Worm (Caenorhabditis elegans) whole organism, L3 larva: ENCODE data around the gene ZK822.1.

Source experiments
- R02D3.7 ChIP-seq: fragments of 150-350 bp; optimal IDR thresholded peaks from 2 replicates; lab custom pipeline; 2014; ENCODE audit warnings: missing biosample characterization, missing genetic modification characterization
- ZK546.5 ChIP-seq: sonication (generic microtip); optimal IDR thresholded peaks from 2 replicates; lab custom pipeline; 2017; ENCODE audit warnings: missing biosample characterization, missing genetic modification characterization
- ama-1 ChIP-seq: fragments of 150-350 bp; optimal IDR thresholded peaks from 2 replicates; lab custom pipeline; 2018
- ceh-16 ChIP-seq: sonication (generic microtip); optimal IDR thresholded peaks from 2 replicates; lab custom pipeline; 2017; ENCODE audit warnings: missing biosample characterization, missing genetic modification characterization
- ceh-28 ChIP-seq: fragments of 150-350 bp; optimal IDR thresholded peaks from 2 replicates; lab custom pipeline; 2014; ENCODE audit warnings: missing biosample characterization, missing genetic modification reagents, missing genetic modification characterization
- daf-12 ChIP-seq: fragments of 150-350 bp; optimal IDR thresholded peaks from 2 replicates; lab custom pipeline; 2014; ENCODE audit warnings: missing biosample characterization, missing genetic modification reagents, missing genetic modification characterization
- egl-5 ChIP-seq: fragments of 150-350 bp; optimal IDR thresholded peaks from 2 replicates; lab custom pipeline; 2017; ENCODE audit warnings: missing biosample characterization, missing genetic modification reagents, missing genetic modification characterization, inconsistent platforms
- elt-1 ChIP-seq: fragments of 150-350 bp; optimal IDR thresholded peaks from 2 replicates; lab custom pipeline; 2014; ENCODE audit warnings: missing biosample characterization, missing genetic modification characterization
- elt-2 ChIP-seq: sonication (generic microtip); optimal IDR thresholded peaks from 2 replicates; lab custom pipeline; 2016; ENCODE audit warnings: missing genetic modification reagents, mild to moderate bottlenecking, missing genetic modification characterization, missing compliant biosample characterization
- elt-3 ChIP-seq, 3 experiments: fragments of 150-350 bp in 1 of 3; sonication (generic microtip) in 2 of 3; optimal IDR thresholded peaks; 2 replicates in 2 of 3; 4 replicates in 1 of 3; lab custom pipeline; 2014 to 2017; ENCODE audit warnings: missing biosample characterization in 3 of 3, missing genetic modification characterization in 3 of 3
- eor-1 ChIP-seq, 2 experiments: fragments of 150-350 bp; optimal IDR thresholded peaks; 2 replicates each; lab custom pipeline; 2014 to 2018; ENCODE audit warnings: missing biosample characterization in 2 of 2, missing genetic modification characterization in 2 of 2
- fkh-2 ChIP-seq: fragments of 150-350 bp; optimal IDR thresholded peaks from 2 replicates; lab custom pipeline; 2014; ENCODE audit warnings: missing biosample characterization, missing genetic modification reagents, missing genetic modification characterization
- fos-1 ChIP-seq: fragments of 150-350 bp; optimal IDR thresholded peaks from 2 replicates; lab custom pipeline; 2014; ENCODE audit warnings: missing biosample characterization, missing genetic modification characterization
- hmg-11 ChIP-seq: sonication (generic microtip); optimal IDR thresholded peaks from 2 replicates; lab custom pipeline; 2016; ENCODE audit warnings: missing genetic modification characterization, missing compliant biosample characterization
- jun-1 ChIP-seq: fragments of 150-350 bp; optimal IDR thresholded peaks from 2 replicates; lab custom pipeline; 2014; ENCODE audit warnings: missing biosample characterization, missing genetic modification reagents, missing genetic modification characterization
- lin-39 ChIP-seq: fragments of 150-350 bp; optimal IDR thresholded peaks from 2 replicates; lab custom pipeline; 2018; ENCODE audit warnings: missing biosample characterization, missing genetic modification reagents, missing genetic modification characterization
- lsy-12 ChIP-seq: sonication (generic microtip); optimal IDR thresholded peaks from 2 replicates; lab custom pipeline; 2016; ENCODE audit warnings: mild to moderate bottlenecking, missing genetic modification characterization, missing compliant biosample characterization
- mdl-1 ChIP-seq: fragments of 150-350 bp; optimal IDR thresholded peaks from 2 replicates; lab custom pipeline; 2014; ENCODE audit warnings: missing biosample characterization, missing genetic modification characterization
- mml-1 ChIP-seq: fragments of 150-350 bp; sonication (generic microtip); optimal IDR thresholded peaks from 3 replicates; lab custom pipeline; 2014; ENCODE audit warnings: missing biosample characterization, missing genetic modification characterization
- nfya-1 ChIP-seq: sonication (generic microtip); optimal IDR thresholded peaks from 2 replicates; lab custom pipeline; 2017; ENCODE audit warnings: missing genetic modification characterization, mild to moderate bottlenecking, missing compliant biosample characterization, antibody characterized with exemption, moderate library complexity; ENCODE audit not compliant: insufficient read depth
- nhr-12 ChIP-seq: fragments of 150-350 bp; optimal IDR thresholded peaks from 2 replicates; lab custom pipeline; 2014; ENCODE audit warnings: missing biosample characterization, missing genetic modification characterization
- nhr-23 ChIP-seq: fragments of 150-350 bp; optimal IDR thresholded peaks from 2 replicates; lab custom pipeline; 2014; ENCODE audit warnings: missing biosample characterization, missing genetic modification reagents, missing genetic modification characterization
- nhr-237 ChIP-seq: fragments of 150-350 bp; optimal IDR thresholded peaks from 2 replicates; lab custom pipeline; 2014; ENCODE audit warnings: missing biosample characterization, missing genetic modification characterization
- nhr-25 ChIP-seq: sonication (generic microtip); optimal IDR thresholded peaks from 2 replicates; lab custom pipeline; 2017; ENCODE audit warnings: missing biosample characterization, missing genetic modification characterization
- nhr-28 ChIP-seq: fragments of 150-350 bp; optimal IDR thresholded peaks from 2 replicates; lab custom pipeline; 2014; ENCODE audit warnings: missing biosample characterization, missing genetic modification characterization
- nhr-43 ChIP-seq: sonication (generic microtip); optimal IDR thresholded peaks from 2 replicates; lab custom pipeline; 2016; ENCODE audit warnings: mild to moderate bottlenecking, missing genetic modification characterization, missing compliant biosample characterization; ENCODE audit not compliant: poor library complexity, severe bottlenecking
- nhr-67 ChIP-seq: fragments of 150-350 bp; optimal IDR thresholded peaks from 2 replicates; lab custom pipeline; 2014; ENCODE audit warnings: missing biosample characterization, missing genetic modification characterization
- nhr-77 ChIP-seq: fragments of 150-350 bp; optimal IDR thresholded peaks from 2 replicates; lab custom pipeline; 2014; ENCODE audit warnings: missing biosample characterization, missing genetic modification characterization
- pha-4 ChIP-seq: fragments of 150-350 bp; optimal IDR thresholded peaks from 2 replicates; lab custom pipeline; 2014; ENCODE audit warnings: missing biosample characterization, missing genetic modification reagents, missing genetic modification characterization
- pqm-1 ChIP-seq: fragments of 150-350 bp; optimal IDR thresholded peaks from 2 replicates; lab custom pipeline; 2017; ENCODE audit warnings: missing biosample characterization, missing genetic modification characterization, inconsistent platforms
- sea-2 ChIP-seq: fragments of 150-350 bp; sonication (generic microtip); optimal IDR thresholded peaks from 4 replicates; lab custom pipeline; 2014; ENCODE audit warnings: missing biosample characterization, missing genetic modification reagents, missing genetic modification characterization
- skn-1 ChIP-seq: fragments of 150-350 bp; optimal IDR thresholded peaks from 2 replicates; lab custom pipeline; 2014; ENCODE audit warnings: missing biosample characterization, missing genetic modification characterization
- snpc-4 ChIP-seq: fragments of 150-350 bp; optimal IDR thresholded peaks from 2 replicates; lab custom pipeline; 2014; ENCODE audit warnings: missing biosample characterization, missing genetic modification characterization
- tbx-2 ChIP-seq: sonication (generic microtip); optimal IDR thresholded peaks from 2 replicates; lab custom pipeline; 2016; ENCODE audit warnings: mild to moderate bottlenecking, missing genetic modification characterization, missing compliant biosample characterization
- unc-39 ChIP-seq: sonication (generic microtip); optimal IDR thresholded peaks from 4 replicates; lab custom pipeline; 2017; ENCODE audit warnings: missing biosample characterization, missing genetic modification characterization
- unc-62 ChIP-seq: fragments of 150-350 bp; sonication (generic microtip); optimal IDR thresholded peaks from 4 replicates; lab custom pipeline; 2014; ENCODE audit warnings: missing biosample characterization, missing genetic modification reagents, missing genetic modification characterization
- zag-1 ChIP-seq: fragments of 150-350 bp; optimal IDR thresholded peaks from 2 replicates; lab custom pipeline; 2014; ENCODE audit warnings: missing biosample characterization, missing genetic modification characterization

Gene ZK822.1

ce11 chrIV:11911723-11912122 lies 10.2 kb downstream of the ZK822.1 start, which contains the start of gene VZK822L.2:
Gene VZK822L.2 (plus strand): TSS chrIV:11912023.
- TF ChIP-seq pqm-1 (tag; lab: Kevin White, UChicago) (peak; percentile 39), elt-2 (tag; lab: Kevin White, UChicago) (peak; percentile 43), ZK546.5 (tag; lab: Kevin White, UChicago) (no peak), nhr-77 (tag; lab: Kevin White, UChicago) (no peak)

DNA sequence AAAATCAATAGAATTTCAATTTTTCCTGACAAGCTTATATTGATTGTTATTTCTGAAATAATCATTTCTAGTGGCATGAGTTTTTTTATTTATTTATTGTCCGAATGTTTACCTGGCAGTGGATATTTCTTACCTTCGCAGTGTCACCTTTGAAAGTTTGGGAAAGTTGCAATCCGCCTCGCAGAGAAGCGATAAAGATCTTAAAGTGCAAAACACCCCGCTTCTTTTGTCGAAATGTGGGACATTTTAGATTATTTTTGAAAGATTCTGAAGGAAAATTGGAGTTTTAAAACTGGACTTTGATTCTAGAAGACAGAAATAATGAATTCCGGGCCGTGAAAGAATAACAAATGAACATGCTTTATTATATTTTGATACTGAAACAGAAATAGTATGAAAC lies 13.2 kb downstream of the ZK822.1 start:
- no peak for TF ChIP-seq nhr-28 (tag; lab: Kevin White, UChicago)
- TF ChIP-seq nhr-23 (tag; lab: Kevin White, UChicago) = peak; percentile 49
- no peak for TF ChIP-seq eor-1 (tag; optimal IDR thresholded peaks at IDR 0.05; lab: Kevin White, UChicago)
- TF ChIP-seq elt-1 (tag; lab: Kevin White, UChicago) = peak; percentile 24
- no peak for TF ChIP-seq ZK546.5 (tag; lab: Kevin White, UChicago)
- no peak for TF ChIP-seq nhr-67 (tag; lab: Kevin White, UChicago)
- TF ChIP-seq fos-1 (tag; lab: Kevin White, UChicago) = no peak

ce11 chrIV:11903676-11904075 lies 18.3 kb downstream of the ZK822.1 start:
- TF ChIP-seq nhr-28 (tag; lab: Kevin White, UChicago) (no peak), jun-1 (tag; lab: Kevin White, UChicago) (no peak), skn-1 (tag; lab: Kevin White, UChicago) (no peak), tbx-2 (tag; lab: Kevin White, UChicago) (no peak), unc-39 (tag; lab: Kevin White, UChicago) (no peak), ceh-16 (tag; lab: Kevin White, UChicago) (no peak), nhr-43 (tag; lab: Kevin White, UChicago) (peak; percentile 61), elt-2 (tag; lab: Kevin White, UChicago) (no peak), elt-3 (tag; optimal IDR thresholded peaks at IDR 0.05; lab: Kevin White, UChicago) (no peak), unc-62 (GFP tag; lab: Kevin White, UChicago) (no peak), elt-1 (tag; lab: Kevin White, UChicago) (peak; percentile 70), ZK546.5 (tag; lab: Kevin White, UChicago) (no peak), eor-1 (tag; optimal IDR thresholded peaks at IDR 0.05; lab: Kevin White, UChicago) (no peak), nhr-25 (tag; lab: Kevin White, UChicago) (no peak)
- TF ChIP-seq, all 47 proteins: peak for 2

DNA sequence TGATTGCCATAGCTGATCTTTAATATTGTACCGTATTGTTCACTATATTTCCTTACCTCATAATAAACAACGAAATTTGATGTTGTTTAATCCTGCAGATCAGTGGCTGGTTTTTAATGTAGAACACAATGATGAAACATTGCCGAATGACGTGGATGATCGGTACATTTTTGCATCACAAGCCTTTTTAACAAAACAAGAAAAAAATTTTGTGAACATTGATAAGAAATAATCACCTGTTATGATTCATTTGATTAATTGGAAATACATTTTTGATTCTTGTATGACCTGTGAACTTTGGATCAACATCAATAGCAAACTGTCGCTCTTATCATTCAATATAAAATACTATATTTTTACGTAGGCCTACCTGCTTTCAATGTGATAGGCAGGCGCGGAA lies 19.1 kb downstream of the ZK822.1 start:
- TF ChIP-seq elt-2 (tag; lab: Kevin White, UChicago) (no peak), ZK546.5 (tag; lab: Kevin White, UChicago) (no peak), nhr-23 (tag; lab: Kevin White, UChicago) (peak; percentile 20), ceh-28 (tag; lab: Kevin White, UChicago) (no peak), lin-39 (tag; lab: Kevin White, UChicago) (no peak), sea-2 (GFP tag; lab: Kevin White, UChicago) (no peak), nhr-25 (tag; lab: Kevin White, UChicago) (peak; percentile 6), nfya-1 (tag; lab: Kevin White, UChicago) (peak; percentile 2), fos-1 (tag; lab: Kevin White, UChicago) (no peak), nhr-43 (tag; lab: Kevin White, UChicago) (peak; percentile 82)

- TF ChIP-seq nhr-23 (tag; lab: Kevin White, UChicago) = peak; percentile 36
- TF ChIP-seq nhr-25 (tag; lab: Kevin White, UChicago) = peak; percentile 41
- no peak for TF ChIP-seq eor-1 (tag; optimal IDR thresholded peaks at IDR 0.05; lab: Kevin White, UChicago)
- peak; percentile 94 for TF ChIP-seq nhr-43 (tag; lab: Kevin White, UChicago)
- peak in 1 of 3 experiments; percentile 55 for TF ChIP-seq elt-3 (tag; optimal IDR thresholded peaks at IDR 0.05; lab: Kevin White, UChicago)
- no peak for TF ChIP-seq nhr-67 (tag; lab: Kevin White, UChicago)
These were observed 20.7 kb downstream of the ZK822.1 start for ce11 chrIV:11901215-11901614.

DNA sequence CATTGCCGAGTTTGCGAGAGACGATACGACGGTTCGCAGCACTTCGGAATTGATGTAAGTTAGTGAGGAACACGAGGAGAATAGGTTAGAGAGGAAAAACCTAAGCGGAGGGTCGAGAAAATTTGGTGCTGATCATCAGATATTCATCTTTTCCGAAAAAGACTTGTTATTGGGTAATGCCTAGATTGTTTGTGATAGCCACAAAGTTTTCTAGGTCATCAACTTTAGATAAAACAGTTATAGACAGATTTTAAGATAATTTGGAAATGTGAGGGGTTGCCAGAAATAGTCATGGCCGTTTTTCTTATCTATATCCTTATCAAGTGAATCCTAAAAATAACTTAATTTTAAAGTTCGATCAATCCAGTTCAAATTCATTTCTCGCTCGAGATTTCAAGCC lies 21.5 kb downstream of the ZK822.1 start:
- TF ChIP-seq nhr-237 (tag; lab: Kevin White, UChicago) (no peak), hmg-11 (tag; lab: Kevin White, UChicago) (no peak), zag-1 (tag; lab: Kevin White, UChicago) (no peak), nhr-23 (tag; lab: Kevin White, UChicago) (peak; percentile 64), R02D3.7 (tag; lab: Kevin White, UChicago) (no peak), mml-1 (no peak), nhr-43 (tag; lab: Kevin White, UChicago) (peak; percentile 78), unc-62 (GFP tag; lab: Kevin White, UChicago) (no peak), ama-1 (lab: Kevin White, UChicago) (no peak), mdl-1 (tag; lab: Kevin White, UChicago) (no peak), elt-3 (tag; optimal IDR thresholded peaks at IDR 0.05; lab: Kevin White, UChicago) (no peak), elt-2 (tag; lab: Kevin White, UChicago) (no peak), snpc-4 (no peak), elt-1 (tag; lab: Kevin White, UChicago) (peak; percentile 94), jun-1 (tag; lab: Kevin White, UChicago) (no peak), nhr-12 (tag; lab: Kevin White, UChicago) (no peak), unc-39 (tag; lab: Kevin White, UChicago) (no peak), daf-12 (tag; lab: Kevin White, UChicago) (no peak), eor-1 (tag; optimal IDR thresholded peaks at IDR 0.05; lab: Kevin White, UChicago) (no peak), nfya-1 (tag; lab: Kevin White, UChicago) (no peak), egl-5 (tag; lab: Kevin White, UChicago) (no peak), fkh-2 (tag; lab: Kevin White, UChicago) (no peak), ceh-16 (tag; lab: Kevin White, UChicago) (no peak), lin-39 (tag; lab: Kevin White, UChicago) (no peak), lsy-12 (tag; lab: Kevin White, UChicago) (no peak), pha-4 (no peak)
